Fruit fly (Drosophila melanogaster): ENCODE measurements around the gene Gbeta5.

Gbeta5 gene

dm6 chrX:8192191-8192590 lies 40.1 kb upstream of the Gbeta5 start (continued):
- TF ChIP-seq CG7271 (tag; optimal IDR thresholded peaks at IDR 0.05), result no peak
- TF ChIP-seq CG17612 (GFP tag; IDR thresholded peaks at IDR 0.05), result no peak
- no peak for TF ChIP-seq klu (GFP tag; IDR thresholded peaks at IDR 0.05)
- no peak for TF ChIP-seq lmd (GFP tag; IDR thresholded peaks at IDR 0.05)
- TF ChIP-seq CG11456 (GFP tag; IDR thresholded peaks at IDR 0.05), result no peak
- TF ChIP-seq crol (GFP tag; IDR thresholded peaks at IDR 0.05), result no peak
- no peak for TF ChIP-seq BtbVII (GFP tag; optimal IDR thresholded peaks at IDR 0.05)
- TF ChIP-seq CG13287 (GFP tag; IDR thresholded peaks at IDR 0.05; ENCODE audit: partially characterized antibody), result no peak
- 0 out of 2 replicates have a peak, but pooled peaks have one; percentile 14 for TF ChIP-seq Bgb (GFP tag; IDR thresholded peaks at IDR 0.05; ENCODE audit: partially characterized antibody)

DNA sequence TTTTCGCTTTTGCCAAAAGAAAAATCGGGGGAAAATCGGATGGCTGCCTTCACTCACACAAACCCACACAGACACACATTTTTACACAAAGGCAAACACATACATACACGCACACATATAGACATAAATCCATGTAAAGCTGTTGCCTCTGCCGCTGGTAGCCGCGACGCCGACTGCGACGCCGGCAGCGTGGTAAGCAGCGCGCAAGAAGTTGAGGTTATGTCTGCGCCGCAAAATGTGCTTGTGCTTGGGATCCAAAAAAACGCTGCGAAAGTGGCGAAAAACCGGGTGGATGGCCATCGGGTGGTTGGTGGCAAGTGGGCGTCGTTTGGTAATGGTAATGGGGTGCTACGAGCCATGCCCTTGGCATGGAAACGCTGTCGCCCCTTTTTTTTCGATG lies 27.8 kb upstream of the Gbeta5 start:
- TF ChIP-seq Ravus (GFP tag; IDR thresholded peaks at IDR 0.05) (no peak), Adf1 (GFP tag; IDR thresholded peaks at IDR 0.05) (peak; percentile 93), Deaf1 (tag; optimal IDR thresholded peaks at IDR 0.05) (peak; percentile 33), CG1233 (GFP tag; optimal IDR thresholded peaks at IDR 0.05) (no peak), CG4404 (GFP tag; IDR thresholded peaks at IDR 0.05) (no peak), Gug (GFP tag; IDR thresholded peaks at IDR 0.05) (no peak), CG32532 (GFP tag; IDR thresholded peaks at IDR 0.05) (0 out of 2 replicates have a peak, but pooled peaks have one; percentile 16), cg (GFP tag; optimal IDR thresholded peaks at IDR 0.05) (peak; percentile 29), abd-A (tag; optimal IDR thresholded peaks at IDR 0.05) (peak; percentile 46), bigmax (GFP tag; optimal IDR thresholded peaks at IDR 0.05) (peak; percentile 83)

- peak; percentile 22 for TF ChIP-seq cg (GFP tag; optimal IDR thresholded peaks at IDR 0.05)
- no peak for TF ChIP-seq CG12769 (tag; optimal IDR thresholded peaks at IDR 0.05)
- TF ChIP-seq Xrp1 (GFP tag; IDR thresholded peaks at IDR 0.05), result no peak
- no peak for TF ChIP-seq wdn (GFP tag; IDR thresholded peaks at IDR 0.05)
- TF ChIP-seq sqz (GFP tag; optimal IDR thresholded peaks at IDR 0.05), result peak; percentile 36
- no peak for TF ChIP-seq CG13296 (GFP tag; optimal IDR thresholded peaks at IDR 0.05)
- TF ChIP-seq Atf6 (GFP tag; IDR thresholded peaks at IDR 0.05), result no peak
- TF ChIP-seq Hr39 (optimal IDR thresholded peaks at IDR 0.05), result peak; percentile 94
- no peak for TF ChIP-seq Fer1 (GFP tag; optimal IDR thresholded peaks at IDR 0.05)
These were observed 26.9 kb upstream of the Gbeta5 start for dm6 chrX:8178989-8179388.

DNA sequence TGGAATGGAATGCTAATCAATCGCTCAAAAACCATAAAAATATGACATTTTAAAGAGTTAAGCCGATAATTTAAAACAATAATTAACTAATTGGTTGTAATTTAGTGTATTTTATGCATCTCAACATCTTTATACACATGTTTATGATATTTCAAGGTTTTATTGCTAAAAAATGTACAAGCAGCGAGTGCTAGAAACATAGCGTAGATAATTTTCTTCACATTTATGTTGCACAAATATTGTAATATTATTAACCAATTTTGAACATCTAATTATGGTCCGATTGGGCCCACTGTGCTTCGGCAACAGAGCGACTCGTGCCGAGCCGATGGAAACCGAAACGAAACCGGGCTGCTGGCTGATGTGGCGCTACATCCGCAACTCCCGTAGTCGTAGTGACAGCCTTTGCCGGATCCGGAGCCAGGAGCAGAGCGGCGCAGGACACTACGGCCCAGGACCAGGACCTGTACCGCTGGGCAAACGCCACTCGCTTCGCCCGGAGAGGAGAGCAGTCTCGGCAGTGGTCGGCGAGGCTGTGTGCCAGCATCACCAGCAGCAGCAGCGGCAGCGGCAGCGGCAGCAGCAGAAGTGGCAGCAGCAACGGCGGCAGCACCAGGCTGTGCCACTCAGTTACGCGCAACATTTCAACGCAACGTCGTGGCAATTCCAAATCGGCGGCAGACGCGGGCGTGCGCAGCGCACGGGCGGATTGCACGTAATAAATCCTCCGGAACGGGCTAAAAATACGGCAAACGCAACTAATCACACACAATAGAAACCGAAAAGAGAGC lies 26.3 kb upstream of the Gbeta5 start, which contains the start of gene sdt:
sdt (plus strand) TSS at position 385 of the 791 bp plus-strand sequence.
- TF ChIP-seq gem (tag; optimal IDR thresholded peaks at IDR 0.05) (peak; percentile 37), CG13775 (GFP tag; optimal IDR thresholded peaks at IDR 0.05) (peak; percentile 13), phol (tag; optimal IDR thresholded peaks at IDR 0.05) (peak; percentile 17), pan (optimal IDR thresholded peaks at IDR 0.05) (no peak), pan (GFP tag; optimal IDR thresholded peaks at IDR 0.05 in 1 of 2, IDR thresholded peaks at IDR 0.05 in 1 of 2) (no peak), repo (GFP tag; optimal IDR thresholded peaks at IDR 0.05) (no peak), sug (tag; optimal IDR thresholded peaks at IDR 0.05) (peak; percentile 7), CG18599 (GFP tag; optimal IDR thresholded peaks at IDR 0.05) (peak; percentile 21), chif (GFP tag; optimal IDR thresholded peaks at IDR 0.05) (no peak), CG12391 (tag; optimal IDR thresholded peaks at IDR 0.05) (peak; percentile 10), CG18619 (GFP tag; optimal IDR thresholded peaks at IDR 0.05) (peak; percentile 11), CG4707 (GFP tag; optimal IDR thresholded peaks at IDR 0.05) (peak; percentile 30), Ssrp (tag; optimal IDR thresholded peaks at IDR 0.05) (peak; percentile 26), esg (GFP tag; conservative IDR thresholded peaks at IDR 0.05) (0 out of 2 replicates have a peak, but pooled peaks have one; percentile 18), kni (GFP tag; optimal IDR thresholded peaks at IDR 0.05) (no peak), CG17361 (GFP tag; IDR thresholded peaks at IDR 0.05) (peak; percentile 59; the same call in 1 of the 3 replicates), CG5245 (GFP tag; optimal IDR thresholded peaks at IDR 0.05) (no peak), CG16779 (GFP tag; IDR thresholded peaks at IDR 0.05) (peak; percentile 69), Deaf1 (tag; optimal IDR thresholded peaks at IDR 0.05) (peak; percentile 85), E2f2 (GFP tag; IDR thresholded peaks at IDR 0.05) (no peak), abd-A (tag; optimal IDR thresholded peaks at IDR 0.05) (peak; percentile 19)

Measured in whole organism, embryonic.